Fruit fly (Drosophila melanogaster) whole organism, embryonic: ENCODE measurements around the gene IntS4.

Experiments
- CG10209 ChIP-seq: fragments of 200-800 bp; sonication (Bioruptor generic); optimal IDR thresholded peaks from 3 replicates; lab custom pipeline; 2017; ENCODE audit warnings: missing biosample characterization, mild to moderate bottlenecking, missing genetic modification characterization, missing genetic modification reagents
- CG10462 ChIP-seq: fragments of 200-800 bp; sonication (Bioruptor generic); optimal IDR thresholded peaks from 2 replicates; lab custom pipeline; 2016; ENCODE audit warnings: missing biosample characterization, missing genetic modification characterization
- CG11398 ChIP-seq: fragments of 200-800 bp; sonication (Bioruptor generic); optimal IDR thresholded peaks from 2 replicates; lab custom pipeline; 2016; ENCODE audit warnings: missing biosample characterization, missing genetic modification characterization
- CG11504 ChIP-seq: fragments of 200-800 bp; sonication (Bioruptor generic); optimal IDR thresholded peaks from 3 replicates; lab custom pipeline; 2019; ENCODE audit warnings: missing biosample characterization, mild to moderate bottlenecking, missing genetic modification characterization, moderate library complexity
- CG16815 ChIP-seq: fragments of 200-800 bp; sonication (Bioruptor generic); optimal IDR thresholded peaks from 3 replicates; lab custom pipeline; 2017; ENCODE audit warnings: missing biosample characterization, mild to moderate bottlenecking, missing genetic modification characterization
- CG16863 ChIP-seq: fragments of 200-800 bp; sonication (Bioruptor generic); optimal IDR thresholded peaks from 3 replicates; lab custom pipeline; 2016; ENCODE audit warnings: missing biosample characterization, missing genetic modification characterization
- CG17802 ChIP-seq: fragments of 200-800 bp; sonication (Bioruptor generic); optimal IDR thresholded peaks from 2 replicates; lab custom pipeline; 2018; ENCODE audit warnings: missing biosample characterization, mild to moderate bottlenecking, missing genetic modification characterization, moderate library complexity
- CG33557 ChIP-seq: fragments of 200-800 bp; sonication (Bioruptor generic); optimal IDR thresholded peaks from 2 replicates; lab custom pipeline; 2019; ENCODE audit warnings: missing biosample characterization, mild to moderate bottlenecking, missing genetic modification characterization, moderate library complexity
- CG3995 ChIP-seq: fragments of 200-800 bp; sonication (Bioruptor generic); optimal IDR thresholded peaks from 3 replicates; lab custom pipeline; 2016; ENCODE audit warnings: missing biosample characterization, missing genetic modification characterization
- CG4282 ChIP-seq: fragments of 200-800 bp; sonication (Bioruptor generic); optimal IDR thresholded peaks from 2 replicates; lab custom pipeline; 2016; ENCODE audit warnings: missing biosample characterization, missing genetic modification characterization
- CG4360 ChIP-seq: fragments of 200-800 bp; sonication (Bioruptor generic); IDR thresholded peaks from 2 replicates; pipeline ENCODE4 v1.3.6; 2022; ENCODE audit warnings: missing biosample characterization, missing genetic modification characterization
- CG43689 ChIP-seq: fragments of 200-800 bp; sonication (Bioruptor generic); IDR thresholded peaks from 2 replicates; pipeline ENCODE4 v1.3.6; 2022; ENCODE audit warnings: missing biosample characterization, missing genetic modification characterization
- CG4404 ChIP-seq: fragments of 200-800 bp; sonication (Bioruptor generic); IDR thresholded peaks from 2 replicates; pipeline ENCODE4 v1.3.6; 2022; ENCODE audit warnings: missing biosample characterization, missing genetic modification characterization
- CG4730 ChIP-seq: fragments of 200-800 bp; sonication (Bioruptor generic); IDR thresholded peaks from 2 replicates; pipeline ENCODE4 v1.3.6; 2022; ENCODE audit warnings: missing biosample characterization, missing genetic modification characterization
- CG5180 ChIP-seq: fragments of 200-800 bp; sonication (Bioruptor generic); optimal IDR thresholded peaks from 3 replicates; lab custom pipeline; 2017; ENCODE audit warnings: missing biosample characterization, missing genetic modification characterization, mild to moderate bottlenecking, moderate library complexity, missing genetic modification reagents
- CG7745 ChIP-seq: fragments of 200-800 bp; sonication (Bioruptor generic); optimal IDR thresholded peaks from 2 replicates; lab custom pipeline; 2018; ENCODE audit warnings: missing biosample characterization, mild to moderate bottlenecking, missing genetic modification characterization, moderate library complexity
- CG7839 ChIP-seq: fragments of 200-800 bp; sonication (Bioruptor generic); optimal IDR thresholded peaks from 3 replicates; lab custom pipeline; 2018; ENCODE audit warnings: missing biosample characterization, mild to moderate bottlenecking, missing genetic modification characterization, moderate library complexity
- CG8388 ChIP-seq: fragments of 200-800 bp; sonication (Bioruptor generic); optimal IDR thresholded peaks from 2 replicates; lab custom pipeline; 2019; ENCODE audit warnings: missing biosample characterization, mild to moderate bottlenecking, missing genetic modification characterization, moderate library complexity
- CG9215 ChIP-seq: fragments of 200-800 bp; sonication (Bioruptor generic); IDR thresholded peaks from 2 replicates; pipeline ENCODE4 v1.3.6; 2022; ENCODE audit warnings: missing biosample characterization, missing genetic modification characterization
- CG9609 ChIP-seq: fragments of 200-800 bp; sonication (Bioruptor generic); optimal IDR thresholded peaks from 3 replicates; lab custom pipeline; 2016; ENCODE audit warnings: missing biosample characterization, missing genetic modification characterization
- CG9727 ChIP-seq: fragments of 200-800 bp; sonication (Bioruptor generic); optimal IDR thresholded peaks from 3 replicates; lab custom pipeline; 2017; ENCODE audit warnings: missing biosample characterization, mild to moderate bottlenecking, missing genetic modification characterization
- CG9932 ChIP-seq: fragments of 200-800 bp; sonication (Bioruptor generic); IDR thresholded peaks from 2 replicates; pipeline ENCODE4 v1.3.6; 2022; ENCODE audit warnings: missing biosample characterization, missing genetic modification characterization
- CHES-1-like ChIP-seq: fragments of 200-800 bp; sonication (Bioruptor generic); optimal IDR thresholded peaks from 2 replicates; lab custom pipeline; 2016; ENCODE audit warnings: missing biosample characterization, missing genetic modification characterization
- CkIIα-i1 ChIP-seq: fragments of 200-800 bp; sonication (Bioruptor generic); IDR thresholded peaks from 2 replicates; pipeline ENCODE4 v1.3.6; 2022; ENCODE audit warnings: missing biosample characterization, missing genetic modification characterization
- D ChIP-seq, 2 experiments: fragments of 200-800 bp in 1 of 2; fragments of >200 bp in 1 of 2; sonication (Bioruptor generic) in 1 of 2; optimal IDR thresholded peaks; 2 replicates in 1 of 2; 3 replicates in 1 of 2; lab custom pipeline; 2017; ENCODE audit warnings: mild to moderate bottlenecking in 1 of 2, missing biosample characterization in 1 of 2, missing genetic modification characterization in 1 of 2, missing genetic modification reagents in 1 of 2
- Dip2 ChIP-seq: fragments of 200-800 bp; sonication (Bioruptor generic); IDR thresholded peaks from 2 replicates; pipeline ENCODE4 v1.3.6; 2022; ENCODE audit warnings: missing biosample characterization, missing genetic modification characterization
- Dp ChIP-seq: fragments of 200-800 bp; sonication (Bioruptor generic); optimal IDR thresholded peaks from 2 replicates; lab custom pipeline; 2018; ENCODE audit warnings: missing biosample characterization, mild to moderate bottlenecking, missing genetic modification characterization, moderate library complexity
- HLHmδ ChIP-seq: fragments of 200-800 bp; sonication (Bioruptor generic); optimal IDR thresholded peaks from 2 replicates; lab custom pipeline; 2018; ENCODE audit warnings: missing biosample characterization, mild to moderate bottlenecking, missing genetic modification characterization, moderate library complexity
- Hey ChIP-seq: fragments of 200-800 bp; sonication (Bioruptor generic); optimal IDR thresholded peaks from 3 replicates; lab custom pipeline; 2018; ENCODE audit warnings: missing biosample characterization, mild to moderate bottlenecking, missing genetic modification characterization
- HmgZ ChIP-seq: fragments of 200-800 bp; sonication (Bioruptor generic); optimal IDR thresholded peaks from 2 replicates; lab custom pipeline; 2018; ENCODE audit warnings: missing biosample characterization, mild to moderate bottlenecking, missing genetic modification characterization
- Rfx ChIP-seq: fragments of 200-800 bp; sonication (Bioruptor generic); IDR thresholded peaks from 2 replicates; pipeline ENCODE4 v1.3.6; 2022; ENCODE audit warnings: missing biosample characterization, missing genetic modification characterization
- Side ChIP-seq: fragments of 200-800 bp; sonication (Bioruptor generic); optimal IDR thresholded peaks from 2 replicates; lab custom pipeline; 2016; ENCODE audit warnings: missing biosample characterization, missing genetic modification characterization
- Trl ChIP-seq, 3 experiments: fragments of >200 bp in 2 of 3; fragments of 200-800 bp in 1 of 3; sonication (Bioruptor generic) in 1 of 3; optimal IDR thresholded peaks; 2 replicates in 1 of 3; 3 replicates in 2 of 3; lab custom pipeline; 2016 to 2017; ENCODE audit warnings: missing biosample characterization in 1 of 3, missing genetic modification characterization in 1 of 3
- abd-A ChIP-seq: fragments of 200-800 bp; sonication (Bioruptor generic); optimal IDR thresholded peaks from 3 replicates; lab custom pipeline; 2019; ENCODE audit warnings: missing biosample characterization, mild to moderate bottlenecking, missing genetic modification characterization, moderate library complexity
- ase ChIP-seq: fragments of 200-800 bp; sonication (Bioruptor generic); IDR thresholded peaks from 3 replicates; pipeline ENCODE4 v1.3.6; 2022; ENCODE audit warnings: missing biosample characterization, missing genetic modification characterization
- ash1 ChIP-seq: fragments of 200-800 bp; sonication (Bioruptor generic); optimal IDR thresholded peaks from 2 replicates; lab custom pipeline; 2018; ENCODE audit warnings: missing biosample characterization, mild to moderate bottlenecking, missing genetic modification characterization
- bbx ChIP-seq: fragments of 200-800 bp; sonication (Bioruptor generic); IDR thresholded peaks from 2 replicates; pipeline ENCODE4 v1.3.6; 2022; ENCODE audit warnings: missing biosample characterization, missing genetic modification characterization; ENCODE audit not compliant: partially characterized antibody
- cad ChIP-seq: fragments of >200 bp; optimal IDR thresholded peaks from 2 replicates; lab custom pipeline; 2017; ENCODE audit warnings: missing biosample characterization, missing genetic modification characterization
- cas ChIP-seq: fragments of 200-800 bp; sonication (Bioruptor generic); IDR thresholded peaks from 2 replicates; pipeline ENCODE4 v1.3.6; 2022; ENCODE audit warnings: missing biosample characterization, missing genetic modification characterization
- cato ChIP-seq: fragments of 200-800 bp; sonication (Bioruptor generic); optimal IDR thresholded peaks from 2 replicates; lab custom pipeline; 2016; ENCODE audit warnings: missing biosample characterization, missing genetic modification characterization, borderline replicate concordance
- corto ChIP-seq: fragments of 200-800 bp; sonication (Bioruptor generic); optimal IDR thresholded peaks from 2 replicates; lab custom pipeline; 2016; ENCODE audit warnings: missing biosample characterization, mild to moderate bottlenecking, missing genetic modification characterization, moderate library complexity
- emc ChIP-seq: fragments of 200-800 bp; sonication (Bioruptor generic); optimal IDR thresholded peaks from 2 replicates; lab custom pipeline; 2016; ENCODE audit warnings: missing biosample characterization, missing genetic modification characterization
- fd64A ChIP-seq: fragments of 200-800 bp; sonication (Bioruptor generic); optimal IDR thresholded peaks from 3 replicates; lab custom pipeline; 2018; ENCODE audit warnings: missing biosample characterization, mild to moderate bottlenecking, missing genetic modification characterization
- fd96Cb ChIP-seq: fragments of 200-800 bp; sonication (Bioruptor generic); optimal IDR thresholded peaks from 2 replicates; lab custom pipeline; 2018; ENCODE audit warnings: missing biosample characterization, mild to moderate bottlenecking, missing genetic modification characterization, moderate library complexity
- gsb-n ChIP-seq: fragments of 200-800 bp; sonication (Bioruptor generic); optimal IDR thresholded peaks from 3 replicates; lab custom pipeline; 2018; ENCODE audit warnings: missing biosample characterization, mild to moderate bottlenecking, missing genetic modification characterization
- hbn ChIP-seq: fragments of 200-800 bp; sonication (Bioruptor generic); IDR thresholded peaks from 2 replicates; pipeline ENCODE4 v1.3.6; 2022; ENCODE audit warnings: missing biosample characterization, missing genetic modification characterization; ENCODE audit not compliant: partially characterized antibody
- oc ChIP-seq: fragments of 200-800 bp; sonication (Bioruptor generic); optimal IDR thresholded peaks from 2 replicates; lab custom pipeline; 2018; ENCODE audit warnings: missing biosample characterization, mild to moderate bottlenecking, missing genetic modification characterization, moderate library complexity
- ssp ChIP-seq: fragments of 200-800 bp; sonication (Bioruptor generic); IDR thresholded peaks from 2 replicates; pipeline ENCODE4 v1.3.6; 2022; ENCODE audit warnings: missing biosample characterization, missing genetic modification characterization
- tin ChIP-seq: fragments of 200-800 bp; sonication (Bioruptor generic); optimal IDR thresholded peaks from 3 replicates; lab custom pipeline; 2016; ENCODE audit warnings: missing biosample characterization, missing genetic modification characterization
- trem ChIP-seq: fragments of 200-800 bp; optimal IDR thresholded peaks from 3 replicates; lab custom pipeline; 2019; ENCODE audit warnings: missing biosample characterization, mild to moderate bottlenecking, missing genetic modification characterization, moderate library complexity

IntS4 gene

DNA sequence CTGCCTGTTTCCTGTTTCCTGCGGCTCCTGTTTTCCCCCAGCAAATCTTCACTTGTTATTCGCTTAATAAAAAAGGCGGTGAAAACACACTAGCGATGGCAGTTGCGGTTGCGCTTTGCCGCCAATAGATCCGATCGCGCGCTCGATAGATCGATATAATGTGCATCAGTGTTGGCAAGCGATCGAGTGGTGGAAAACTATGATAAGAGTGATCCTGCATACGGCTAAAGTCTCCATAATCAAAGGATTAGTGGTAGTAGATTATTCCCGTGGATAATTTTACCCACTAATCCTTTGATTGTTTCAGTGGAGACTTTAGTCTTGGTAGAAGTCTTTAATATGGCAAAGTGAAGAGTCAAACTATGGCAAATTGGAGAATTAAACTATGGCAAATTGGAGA, 47.6 kb upstream of the IntS4 start, which contains the start of gene Caf1-180 (continued):
- TF ChIP-seq Trl (optimal IDR thresholded peaks at IDR 0.05; lab: Kevin White, UChicago) (no peak), Trl (GFP tag; optimal IDR thresholded peaks at IDR 0.05; lab: Kevin White, UChicago) (peak; percentile 14), fd64A (GFP tag; lab: Kevin White, UChicago) (no peak), CG4360 (GFP tag; lab: Robert Waterston, UW) (no peak), cato (no peak), ase (GFP tag; lab: Robert Waterston, UW) (no peak), Side (GFP tag; lab: Kevin White, UChicago) (no peak), Rfx (GFP tag; lab: Robert Waterston, UW) (peak; percentile 68), emc (GFP tag; lab: Kevin White, UChicago) (no peak), CG16815 (GFP tag; lab: Kevin White, UChicago) (no peak), cad (no peak), CG9609 (GFP tag; lab: Kevin White, UChicago) (no peak), HLHmδ (GFP tag; lab: Kevin White, UChicago) (no peak), CG7745 (tag; lab: Kevin White, UChicago) (no peak), tin (GFP tag; lab: Kevin White, UChicago) (no peak), Dip2 (no peak), CG43689 (no peak), bbx (GFP tag; lab: Robert Waterston, UW) (peak; percentile 79), cas (GFP tag; lab: Robert Waterston, UW) (no peak), CG7839 (tag; lab: Kevin White, UChicago) (no peak), ssp (0 out of 2 replicates have a peak, but pooled peaks have one; percentile 11), Hey (tag; lab: Kevin White, UChicago) (no peak), CG33557 (GFP tag; lab: Kevin White, UChicago) (no peak), fd96Cb (no peak), trem (tag; lab: Kevin White, UChicago) (peak; percentile 67), CG4730 (GFP tag; lab: Robert Waterston, UW) (no peak), CG10462 (GFP tag; lab: Kevin White, UChicago) (no peak), CG4404 (no peak), hbn (GFP tag; lab: Robert Waterston, UW) (peak; percentile 57), HmgZ (peak; percentile 54), CkIIα-i1 (GFP tag; lab: Robert Waterston, UW) (no peak), CHES-1-like (GFP tag; lab: Kevin White, UChicago) (peak; percentile 71), CG9215 (GFP tag; lab: Robert Waterston, UW) (peak; percentile 6; the same call in 1 of the 2 replicates), CG17802 (tag; lab: Kevin White, UChicago) (no peak), CG5180 (GFP tag; lab: Kevin White, UChicago) (no peak), gsb-n (tag; lab: Kevin White, UChicago) (no peak), CG8388 (GFP tag; lab: Kevin White, UChicago) (no peak), CG9932 (GFP tag; lab: Robert Waterston, UW) (peak; percentile 70), CG9727 (no peak), CG11504 (tag; lab: Kevin White, UChicago) (no peak), CG3995 (peak; percentile 50), ash1 (GFP tag; lab: Kevin White, UChicago) (no peak), CG11398 (GFP tag; lab: Kevin White, UChicago) (no peak), CG10209 (GFP tag; lab: Kevin White, UChicago) (no peak), CG16863 (no peak), oc (tag; lab: Kevin White, UChicago) (peak; percentile 82), corto (GFP tag; lab: Kevin White, UChicago) (no peak), D (optimal IDR thresholded peaks at IDR 0.05; lab: Kevin White, UChicago) (no peak), D (GFP tag; optimal IDR thresholded peaks at IDR 0.05; lab: Kevin White, UChicago) (no peak), abd-A (tag; lab: Kevin White, UChicago) (no peak), CG4282 (GFP tag; lab: Kevin White, UChicago) (peak; percentile 45), Dp (GFP tag; lab: Kevin White, UChicago) (peak; percentile 83)
